Worm (Caenorhabditis elegans): ENCODE measurements around the gene ceh-86.

- TF ChIP-seq W03F9.2 (tag; optimal IDR thresholded peaks at IDR 0.05) (no peak), him-1 (tag; optimal IDR thresholded peaks at IDR 0.05) (no peak), dao-5 (tag; optimal IDR thresholded peaks at IDR 0.05) (no peak)
Observed at ce11 chrII:2456973-2457372, 25.1 kb upstream of the ceh-86 start.
